Worm (Caenorhabditis elegans) whole organism, L2 larva: Measurements from ENCODE around the gene Y17G9A.2.
A peak's percentile ranks its signal among the peaks of the same experiment; 100 is the strongest.

Source experiments
- C34F6.9 ChIP-seq: fragments of 150-350 bp; optimal IDR thresholded peaks from 2 replicates; lab custom pipeline; 2014; ENCODE audit warnings: missing biosample characterization, missing genetic modification characterization
- R02D3.7 ChIP-seq: fragments of 150-350 bp; optimal IDR thresholded peaks from 2 replicates; lab custom pipeline; 2014; ENCODE audit warnings: missing biosample characterization, missing genetic modification characterization
- ZK546.5 ChIP-seq: sonication (generic microtip); optimal IDR thresholded peaks from 2 replicates; lab custom pipeline; 2017; ENCODE audit warnings: missing biosample characterization, missing genetic modification characterization
- alr-1 ChIP-seq: fragments of 150-350 bp; optimal IDR thresholded peaks from 2 replicates; lab custom pipeline; 2014; ENCODE audit warnings: missing biosample characterization, missing genetic modification characterization
- aly-2 ChIP-seq: fragments of 150-350 bp; optimal IDR thresholded peaks from 2 replicates; lab custom pipeline; 2014; ENCODE audit warnings: missing biosample characterization, missing genetic modification characterization
- ama-1 ChIP-seq: fragments of 150-350 bp; optimal IDR thresholded peaks from 2 replicates; lab custom pipeline; 2018; ENCODE audit warnings: inconsistent platforms
- blmp-1 ChIP-seq: sonication (generic microtip); optimal IDR thresholded peaks from 2 replicates; lab custom pipeline; 2017; ENCODE audit warnings: missing genetic modification characterization, mild to moderate bottlenecking, missing compliant biosample characterization, antibody characterized with exemption, moderate library complexity; ENCODE audit not compliant: insufficient read depth
- ceh-82 ChIP-seq: fragments of 150-350 bp; optimal IDR thresholded peaks from 2 replicates; lab custom pipeline; 2014; ENCODE audit warnings: missing biosample characterization, missing genetic modification characterization
- crh-2 ChIP-seq: sonication (generic microtip); optimal IDR thresholded peaks from 2 replicates; lab custom pipeline; 2017; ENCODE audit warnings: missing biosample characterization, missing genetic modification characterization
- egl-27 ChIP-seq: sonication (generic microtip); optimal IDR thresholded peaks from 3 replicates; lab custom pipeline; 2017; ENCODE audit warnings: missing biosample characterization, missing genetic modification reagents, missing genetic modification characterization
- elt-1 ChIP-seq: fragments of 150-350 bp; optimal IDR thresholded peaks from 2 replicates; lab custom pipeline; 2014; ENCODE audit warnings: missing biosample characterization, missing genetic modification characterization
- elt-3 ChIP-seq: sonication (generic microtip); optimal IDR thresholded peaks from 2 replicates; lab custom pipeline; 2017; ENCODE audit warnings: missing biosample characterization, missing genetic modification characterization
- fos-1 ChIP-seq: fragments of 150-350 bp; optimal IDR thresholded peaks from 2 replicates; lab custom pipeline; 2014; ENCODE audit warnings: missing biosample characterization, missing genetic modification characterization
- gmeb-1 ChIP-seq: fragments of 150-350 bp; optimal IDR thresholded peaks from 2 replicates; lab custom pipeline; 2014; ENCODE audit warnings: missing biosample characterization, missing genetic modification characterization
- lin-11 ChIP-seq: fragments of 150-350 bp; sonication (generic microtip); optimal IDR thresholded peaks from 2 replicates; lab custom pipeline; 2014; ENCODE audit warnings: missing biosample characterization, missing genetic modification characterization, inconsistent platforms, mixed read lengths
- lin-39 ChIP-seq: fragments of 150-350 bp; optimal IDR thresholded peaks from 2 replicates; lab custom pipeline; 2014; ENCODE audit warnings: missing biosample characterization, missing genetic modification reagents, missing genetic modification characterization
- lsy-2 ChIP-seq, 2 experiments: fragments of 150-350 bp in 1 of 2; sonication (generic microtip) in 1 of 2; optimal IDR thresholded peaks; 2 replicates each; lab custom pipeline; 2014 to 2017; ENCODE audit warnings: missing biosample characterization in 2 of 2, missing genetic modification characterization in 2 of 2
- mab-5 ChIP-seq: fragments of 150-350 bp; optimal IDR thresholded peaks from 2 replicates; lab custom pipeline; 2014; ENCODE audit warnings: missing biosample characterization, missing genetic modification characterization
- mdl-1 ChIP-seq, 2 experiments: fragments of 150-350 bp in 1 of 2; sonication (generic microtip) in 1 of 2; optimal IDR thresholded peaks; 2 replicates each; lab custom pipeline; 2017; ENCODE audit warnings: missing biosample characterization in 2 of 2, missing genetic modification characterization in 2 of 2
- nhr-10 ChIP-seq: sonication (generic microtip); optimal IDR thresholded peaks from 2 replicates; lab custom pipeline; 2017; ENCODE audit warnings: missing biosample characterization, missing genetic modification characterization
- nhr-11 ChIP-seq: fragments of 150-350 bp; optimal IDR thresholded peaks from 2 replicates; lab custom pipeline; 2014; ENCODE audit warnings: missing biosample characterization, missing genetic modification characterization
- nhr-21 ChIP-seq: fragments of 150-350 bp; optimal IDR thresholded peaks from 2 replicates; lab custom pipeline; 2014; ENCODE audit warnings: missing biosample characterization, missing genetic modification characterization
- nhr-23 ChIP-seq: fragments of 150-350 bp; optimal IDR thresholded peaks from 2 replicates; lab custom pipeline; 2014; ENCODE audit warnings: missing biosample characterization, missing genetic modification reagents, missing genetic modification characterization
- nhr-77 ChIP-seq: fragments of 150-350 bp; optimal IDR thresholded peaks from 2 replicates; lab custom pipeline; 2014; ENCODE audit warnings: missing biosample characterization, missing genetic modification characterization
- skn-1 ChIP-seq: sonication (generic microtip); optimal IDR thresholded peaks from 2 replicates; lab custom pipeline; 2017; ENCODE audit warnings: missing biosample characterization, missing genetic modification characterization
- sma-3 ChIP-seq: sonication (generic microtip); optimal IDR thresholded peaks from 2 replicates; lab custom pipeline; 2016; ENCODE audit warnings: missing genetic modification reagents, missing genetic modification characterization, missing compliant biosample characterization
- sma-9 ChIP-seq, 2 experiments: fragments of 150-350 bp in 1 of 2; sonication (generic microtip) in 1 of 2; optimal IDR thresholded peaks; 2 replicates each; lab custom pipeline; 2014 to 2016; ENCODE audit warnings: missing genetic modification characterization in 2 of 2, mild to moderate bottlenecking in 1 of 2, missing biosample characterization in 1 of 2, missing compliant biosample characterization in 1 of 2, missing genetic modification reagents in 1 of 2, moderate library complexity in 1 of 2
- unc-39 ChIP-seq: fragments of 150-350 bp; optimal IDR thresholded peaks from 2 replicates; lab custom pipeline; 2014; ENCODE audit warnings: missing biosample characterization, missing genetic modification characterization
- unc-62 ChIP-seq: fragments of 150-350 bp; optimal IDR thresholded peaks from 2 replicates; lab custom pipeline; 2014; ENCODE audit warnings: missing biosample characterization, missing genetic modification reagents, missing genetic modification characterization
- ztf-1 ChIP-seq: fragments of 200-800 bp; sonication (Bioruptor generic); conservative IDR thresholded peaks from 2 replicates; pipeline ENCODE4 v1.3.6; 2022; ENCODE audit warnings: missing genetic modification characterization, missing compliant biosample characterization
- ztf-11 ChIP-seq: sonication (generic microtip); optimal IDR thresholded peaks from 2 replicates; lab custom pipeline; 2017; ENCODE audit warnings: missing biosample characterization, missing genetic modification characterization

Y17G9A.2 gene

ce11 chrIV:4864524-4864923, 8.4 kb upstream of the Y17G9A.2 start:
- no peak for TF ChIP-seq skn-1
- TF ChIP-seq nhr-21 (tag; lab: Kevin White, UChicago), result no peak
- no peak for TF ChIP-seq elt-3 (tag; lab: Kevin White, UChicago)
- TF ChIP-seq gmeb-1 (tag; lab: Kevin White, UChicago), result no peak
- no peak for TF ChIP-seq C34F6.9 (tag; lab: Kevin White, UChicago)
- no peak for TF ChIP-seq blmp-1 (tag; lab: Kevin White, UChicago)
- no peak for TF ChIP-seq fos-1 (tag; lab: Kevin White, UChicago)
- no peak for TF ChIP-seq nhr-23 (tag; lab: Kevin White, UChicago)
- no peak for TF ChIP-seq nhr-11
- no peak for TF ChIP-seq R02D3.7 (tag; lab: Kevin White, UChicago)
- no peak for TF ChIP-seq lin-39 (tag; lab: Kevin White, UChicago)
- TF ChIP-seq lsy-2 (tag; optimal IDR thresholded peaks at IDR 0.05; lab: Kevin White, UChicago), result no peak
- no peak for TF ChIP-seq ama-1
- TF ChIP-seq ceh-82 (tag; lab: Kevin White, UChicago), result no peak
- TF ChIP-seq sma-3 (GFP tag; lab: Kevin White, UChicago), result no peak
- TF ChIP-seq lin-11 (tag; lab: Kevin White, UChicago), result no peak
- no peak for TF ChIP-seq unc-62 (GFP tag; lab: Kevin White, UChicago)
- TF ChIP-seq mab-5, result no peak

- TF ChIP-seq ZK546.5 (no peak), elt-1 (tag; lab: Kevin White, UChicago) (no peak), nhr-10 (tag; lab: Kevin White, UChicago) (no peak), sma-9 (GFP tag; optimal IDR thresholded peaks at IDR 0.05; lab: Kevin White, UChicago) (no peak), sma-9 (tag; optimal IDR thresholded peaks at IDR 0.05; lab: Kevin White, UChicago) (no peak), mab-5 (no peak), nhr-77 (tag; lab: Kevin White, UChicago) (no peak), nhr-21 (tag; lab: Kevin White, UChicago) (no peak), aly-2 (tag; lab: Kevin White, UChicago) (no peak), crh-2 (tag; lab: Kevin White, UChicago) (no peak)
- TF ChIP-seq, all 48 proteins: peak for 0
Observed at ce11 chrIV:4861449-4861848, 5.4 kb upstream of the Y17G9A.2 start, which contains the start of the genes Y17G9A.4 and str-173. Gene Y17G9A.4 (minus strand): TSS chrIV:4861549. Gene str-173 (plus strand): TSS chrIV:4861773.

- TF ChIP-seq unc-39 (tag; lab: Kevin White, UChicago), result no peak
- no peak for TF ChIP-seq egl-27 (tag; lab: Kevin White, UChicago)
- TF ChIP-seq R02D3.7 (tag; lab: Kevin White, UChicago), result no peak
- no peak for TF ChIP-seq gmeb-1 (tag; lab: Kevin White, UChicago)
Observed at ce11 chrIV:4858573-4858972, 2.5 kb upstream of the Y17G9A.2 start, which contains the start of gene Y17G9A.3. Gene Y17G9A.3 (minus strand): TSS chrIV:4858673.

- TF ChIP-seq mdl-1 (tag; optimal IDR thresholded peaks at IDR 0.05; lab: Kevin White, UChicago), result no peak
- TF ChIP-seq C34F6.9 (tag; lab: Kevin White, UChicago), result no peak
- no peak for TF ChIP-seq alr-1 (tag; lab: Kevin White, UChicago)
- TF ChIP-seq aly-2 (tag; lab: Kevin White, UChicago), result no peak
Observed at ce11 chrIV:4846793-4847192, 9.3 kb downstream of the Y17G9A.2 start, which contains the start of gene tat-2. Gene tat-2 (minus strand): TSS chrIV:4846893.

- TF ChIP-seq fos-1 (tag; lab: Kevin White, UChicago) (peak; percentile 86), nhr-21 (tag; lab: Kevin White, UChicago) (no peak)
Observed at ce11 chrIV:4842030-4842429, 14.1 kb downstream of the Y17G9A.2 start.

- TF ChIP-seq ztf-11 (tag; lab: Kevin White, UChicago) (no peak), nhr-21 (tag; lab: Kevin White, UChicago) (no peak), C34F6.9 (tag; lab: Kevin White, UChicago) (no peak), fos-1 (tag; lab: Kevin White, UChicago) (no peak), ztf-1 (no peak), ZK546.5 (no peak), R02D3.7 (tag; lab: Kevin White, UChicago) (no peak)
Observed at ce11 chrIV:4829641-4830040, 26.5 kb downstream of the Y17G9A.2 start.
